Fruit fly (Drosophila melanogaster): ENCODE results near the gene CG13083.

dm6 chr2L:19457890-19458580 is 29.3 kb upstream of the CG13083 start:
- TF ChIP-seq CG10565 (GFP tag; optimal IDR thresholded peaks at IDR 0.05) (no peak), CG2120 (GFP tag; optimal IDR thresholded peaks at IDR 0.05) (no peak), CG12391 (tag; optimal IDR thresholded peaks at IDR 0.05) (no peak), Dek (tag; optimal IDR thresholded peaks at IDR 0.05) (no peak), CG4707 (GFP tag; optimal IDR thresholded peaks at IDR 0.05) (no peak)

All from whole organism, embryonic.